Worm (Caenorhabditis elegans): ENCODE results near the gene T10H9.1.

T10H9.1 gene

DNA sequence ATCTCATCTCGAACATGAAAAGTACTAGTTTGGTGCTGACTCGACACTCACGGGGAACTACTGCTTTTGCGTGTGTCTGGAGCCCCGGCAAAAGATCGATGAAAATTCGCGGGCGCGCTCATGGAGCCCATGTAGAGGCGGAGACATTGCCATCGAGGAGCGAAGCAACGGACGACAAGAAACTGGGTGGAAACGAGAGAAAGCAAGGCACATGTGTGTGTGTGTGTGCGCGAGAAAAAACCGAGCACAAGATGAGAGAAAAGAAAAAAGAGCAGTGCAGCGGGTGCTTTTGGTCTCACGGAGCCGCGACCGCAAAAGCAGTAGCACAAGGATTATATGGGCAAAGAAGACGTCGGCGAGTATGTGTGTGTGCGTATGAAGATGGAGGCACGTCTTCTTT is 9.3 kb downstream of the T10H9.1 start (continued):
- TF ChIP-seq nhr-25 (tag; optimal IDR thresholded peaks at IDR 0.05; ENCODE audit: borderline replicate concordance, insufficient read depth) (no peak), unc-62 (GFP tag; optimal IDR thresholded peaks at IDR 0.05 in 1 of 2) (no peak), unc-62 (tag; optimal IDR thresholded peaks at IDR 0.05) (no peak), tra-1 (GFP tag; IDR thresholded peaks at IDR 0.05) (no peak), ZK546.5 (tag; optimal IDR thresholded peaks at IDR 0.05) (no peak), dmd-8 (GFP tag; IDR thresholded peaks at IDR 0.05) (no peak), php-3 (GFP tag; IDR thresholded peaks at IDR 0.05) (no peak), F44E2.7 (GFP tag; IDR thresholded peaks at IDR 0.05) (no peak)

DNA sequence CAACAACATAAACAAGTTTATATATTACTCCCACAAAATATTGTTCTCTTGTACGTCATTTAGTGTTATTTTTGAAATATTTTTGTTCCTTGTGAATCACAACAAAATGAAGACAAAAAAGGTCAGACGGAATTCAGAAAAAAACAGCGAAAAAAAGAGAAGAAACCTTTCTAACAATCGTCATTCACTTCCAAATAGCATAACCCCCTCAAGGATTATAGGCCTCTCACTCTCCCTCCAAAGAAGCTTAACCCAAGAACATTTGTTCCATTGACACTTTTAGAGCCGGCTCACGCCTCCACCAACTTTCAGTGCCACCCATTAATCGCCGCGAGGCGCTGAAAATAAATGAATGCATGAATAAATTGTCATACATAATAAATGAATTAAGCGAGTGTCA is 10.1 kb downstream of the T10H9.1 start:
- TF ChIP-seq spr-3 (GFP tag; optimal IDR thresholded peaks at IDR 0.05) (no peak), aha-1 (tag) (peak; percentile 92)

ce11 chrV:6661658-6662057 is 12.2 kb downstream of the T10H9.1 start:
- TF ChIP-seq Y5F2A.4 (GFP tag; optimal IDR thresholded peaks at IDR 0.05) (no peak), R02D3.7 (tag; optimal IDR thresholded peaks at IDR 0.05) (no peak), hmg-1.1 (GFP tag; IDR thresholded peaks at IDR 0.05) (no peak), mes-2 (tag; optimal IDR thresholded peaks at IDR 0.05; ENCODE audit: poor library complexity, severe bottlenecking) (peak; percentile 5), fos-1 (tag; optimal IDR thresholded peaks at IDR 0.05) (no peak), pqm-1 (tag; optimal IDR thresholded peaks at IDR 0.05) (no peak), daf-12 (tag; optimal IDR thresholded peaks at IDR 0.05) (no peak), F10B5.3 (tag; optimal IDR thresholded peaks at IDR 0.05) (no peak), ces-1 (GFP tag; optimal IDR thresholded peaks at IDR 0.05) (peak; percentile 61), sdz-12 (GFP tag; optimal IDR thresholded peaks at IDR 0.05) (no peak), daf-8 (GFP tag; IDR thresholded peaks at IDR 0.05) (no peak), nhr-41 (GFP tag; IDR thresholded peaks at IDR 0.05) (no peak), attf-4 (tag; optimal IDR thresholded peaks at IDR 0.05) (no peak), F44E2.7 (GFP tag; IDR thresholded peaks at IDR 0.05) (no peak), nhr-10 (tag; optimal IDR thresholded peaks at IDR 0.05) (no peak), nhr-25 (tag; optimal IDR thresholded peaks at IDR 0.05; ENCODE audit: borderline replicate concordance, insufficient read depth) (no peak), nhr-102 (tag; optimal IDR thresholded peaks at IDR 0.05) (peak; percentile 23), dve-1 (tag; optimal IDR thresholded peaks at IDR 0.05; ENCODE audit: insufficient read depth) (no peak), fkh-10 (GFP tag; optimal IDR thresholded peaks at IDR 0.05) (no peak), cey-2 (tag; optimal IDR thresholded peaks at IDR 0.05; ENCODE audit: borderline replicate concordance, insufficient read depth) (no peak), dpl-1 (GFP tag; optimal IDR thresholded peaks at IDR 0.05) (no peak), snpc-4 (tag; optimal IDR thresholded peaks at IDR 0.05) (no peak), ceh-44 (GFP tag; IDR thresholded peaks at IDR 0.05) (no peak), zip-2 (tag; optimal IDR thresholded peaks at IDR 0.05) (no peak), madf-9 (GFP tag; conservative IDR thresholded peaks at IDR 0.05) (no peak), dmd-9 (GFP tag; IDR thresholded peaks at IDR 0.05) (no peak), lin-15B (tag; optimal IDR thresholded peaks at IDR 0.05) (no peak), D1046.2 (GFP tag; IDR thresholded peaks at IDR 0.05) (no peak), daf-16 (GFP tag; optimal IDR thresholded peaks at IDR 0.05) (no peak), daf-16 (tag; optimal IDR thresholded peaks at IDR 0.05) (no peak), lin-38 (GFP tag; IDR thresholded peaks at IDR 0.05) (no peak), egl-43 (GFP tag; IDR thresholded peaks at IDR 0.05) (no peak), lsy-2 (tag; optimal IDR thresholded peaks at IDR 0.05) (peak in 1 of 2 experiments; percentile 12), mep-1 (tag; optimal IDR thresholded peaks at IDR 0.05) (no peak), tra-1 (GFP tag; IDR thresholded peaks at IDR 0.05) (no peak), ama-1 (optimal IDR thresholded peaks at IDR 0.05) (no peak), nhr-237 (tag; optimal IDR thresholded peaks at IDR 0.05) (no peak), madf-5 (GFP tag; IDR thresholded peaks at IDR 0.05) (no peak), nhr-48 (tag; optimal IDR thresholded peaks at IDR 0.05) (peak; percentile 15), zag-1 (tag; optimal IDR thresholded peaks at IDR 0.05) (no peak), ceh-82 (tag; optimal IDR thresholded peaks at IDR 0.05) (no peak), spr-1 (tag; optimal IDR thresholded peaks at IDR 0.05) (no peak), unc-130 (GFP tag; optimal IDR thresholded peaks at IDR 0.05) (no peak)

Measured in whole organism, L4 larva.